Fruit fly (Drosophila melanogaster) whole organism, prepupa: ENCODE data around the gene Rtel1.

Experiments
- Blimp-1 ChIP-seq: fragments of 200-800 bp; sonication (Bioruptor generic); optimal IDR thresholded peaks from 3 replicates; lab custom pipeline; 2017; ENCODE audit warnings: missing biosample characterization, missing genetic modification characterization, mild to moderate bottlenecking, moderate library complexity, missing genetic modification reagents
- CG10631 ChIP-seq: fragments of 200-800 bp; sonication (Bioruptor generic); optimal IDR thresholded peaks from 2 replicates; lab custom pipeline; 2016; ENCODE audit warnings: missing biosample characterization, missing genetic modification characterization
- CG10669 ChIP-seq: fragments of 200-800 bp; sonication (Bioruptor generic); optimal IDR thresholded peaks from 3 replicates; lab custom pipeline; 2018; ENCODE audit warnings: missing biosample characterization, mild to moderate bottlenecking, missing genetic modification characterization, moderate library complexity
- CG11294 ChIP-seq: fragments of 200-800 bp; sonication (Bioruptor generic); IDR thresholded peaks from 2 replicates; pipeline ENCODE4 v1.3.6; 2022; ENCODE audit warnings: missing biosample characterization, missing genetic modification characterization
- CG11762 ChIP-seq: fragments of 200-800 bp; sonication (Bioruptor generic); optimal IDR thresholded peaks from 3 replicates; lab custom pipeline; 2016; ENCODE audit warnings: missing biosample characterization, missing genetic modification characterization; ENCODE audit not compliant: insufficient read depth
- CG11902 ChIP-seq: fragments of 200-800 bp; sonication (Bioruptor generic); optimal IDR thresholded peaks from 3 replicates; lab custom pipeline; 2016; ENCODE audit warnings: missing biosample characterization, missing genetic modification characterization
- CG15336 ChIP-seq: fragments of 200-800 bp; sonication (Bioruptor generic); IDR thresholded peaks from 2 replicates; pipeline ENCODE4 v1.3.6; 2022; ENCODE audit warnings: missing biosample characterization, missing genetic modification characterization
- CG16779 ChIP-seq: fragments of 200-800 bp; sonication (Bioruptor generic); optimal IDR thresholded peaks from 3 replicates; lab custom pipeline; 2017; ENCODE audit warnings: missing biosample characterization, mild to moderate bottlenecking, missing genetic modification characterization
- CG31627 ChIP-seq: fragments of 200-800 bp; sonication (Bioruptor generic); optimal IDR thresholded peaks from 3 replicates; lab custom pipeline; 2016; ENCODE audit warnings: missing biosample characterization, missing genetic modification characterization
- CG3919 ChIP-seq: fragments of 200-800 bp; sonication (Bioruptor generic); optimal IDR thresholded peaks from 3 replicates; lab custom pipeline; 2016; ENCODE audit warnings: missing biosample characterization, missing genetic modification characterization
- CG4318 ChIP-seq: fragments of 200-800 bp; sonication (Bioruptor generic); optimal IDR thresholded peaks from 3 replicates; lab custom pipeline; 2017; ENCODE audit warnings: missing biosample characterization, mild to moderate bottlenecking, missing genetic modification characterization
- CG6276 ChIP-seq: fragments of 200-800 bp; sonication (Bioruptor generic); optimal IDR thresholded peaks from 2 replicates; lab custom pipeline; 2017; ENCODE audit warnings: missing biosample characterization, mild to moderate bottlenecking, missing genetic modification characterization
- CG6792 ChIP-seq: fragments of 200-800 bp; sonication (Bioruptor generic); optimal IDR thresholded peaks from 3 replicates; lab custom pipeline; 2016; ENCODE audit warnings: missing biosample characterization, missing genetic modification characterization
- CG6808 ChIP-seq: fragments of 200-800 bp; sonication (Bioruptor generic); optimal IDR thresholded peaks from 3 replicates; lab custom pipeline; 2017; ENCODE audit warnings: missing biosample characterization, missing genetic modification characterization, mild to moderate bottlenecking, moderate library complexity, missing genetic modification reagents
- CG6854 ChIP-seq: fragments of 200-800 bp; sonication (Bioruptor generic); optimal IDR thresholded peaks from 2 replicates; lab custom pipeline; 2017; ENCODE audit warnings: missing biosample characterization, mild to moderate bottlenecking, missing genetic modification characterization
- CG7368 ChIP-seq: fragments of 200-800 bp; sonication (Bioruptor generic); optimal IDR thresholded peaks from 3 replicates; lab custom pipeline; 2016; ENCODE audit warnings: missing biosample characterization, missing genetic modification characterization
- CG8119 ChIP-seq: fragments of 200-800 bp; sonication (Bioruptor generic); IDR thresholded peaks from 3 replicates; pipeline ENCODE4 v1.3.6; 2022; ENCODE audit warnings: missing biosample characterization, missing genetic modification characterization
- CG8319 ChIP-seq: fragments of 200-800 bp; sonication (Bioruptor generic); optimal IDR thresholded peaks from 3 replicates; lab custom pipeline; 2016; ENCODE audit warnings: missing biosample characterization, missing genetic modification characterization
- CG8632 ChIP-seq: fragments of 200-800 bp; sonication (Bioruptor generic); optimal IDR thresholded peaks from 3 replicates; lab custom pipeline; 2016; ENCODE audit warnings: missing biosample characterization, missing genetic modification characterization
- CG9139 ChIP-seq: fragments of 200-800 bp; sonication (Bioruptor generic); optimal IDR thresholded peaks from 3 replicates; lab custom pipeline; 2017; ENCODE audit warnings: missing biosample characterization, mild to moderate bottlenecking, missing genetic modification characterization
- Eip78C ChIP-seq: fragments of 200-800 bp; sonication (Bioruptor generic); peaks from one replicate; lab custom pipeline; 2016; ENCODE audit warnings: missing biosample characterization, missing genetic modification characterization
- Ets21C ChIP-seq: fragments of 200-800 bp; sonication (Bioruptor generic); optimal IDR thresholded peaks from 3 replicates; lab custom pipeline; 2016; ENCODE audit warnings: missing biosample characterization, missing genetic modification characterization
- Ets96B ChIP-seq: fragments of 200-800 bp; optimal IDR thresholded peaks from 2 replicates; lab custom pipeline; 2019; ENCODE audit warnings: missing biosample characterization, mild to moderate bottlenecking, missing genetic modification characterization, moderate library complexity
- Gug ChIP-seq: fragments of 200-800 bp; sonication (Bioruptor generic); IDR thresholded peaks from 2 replicates; pipeline ENCODE4 v1.3.6; 2022; ENCODE audit warnings: missing biosample characterization, missing genetic modification characterization
- Hr38 ChIP-seq: sonication (Bioruptor generic); optimal IDR thresholded peaks from 2 replicates; lab custom pipeline; 2016; ENCODE audit warnings: missing biosample characterization, missing genetic modification characterization
- Hr39 ChIP-seq: fragments of 200-800 bp; sonication (Bioruptor generic); optimal IDR thresholded peaks from 2 replicates; lab custom pipeline; 2016; ENCODE audit warnings: missing biosample characterization, missing genetic modification characterization
- Hr4 ChIP-seq: fragments of 200-800 bp; sonication (Bioruptor generic); optimal IDR thresholded peaks from 3 replicates; lab custom pipeline; 2016; ENCODE audit warnings: missing biosample characterization, missing genetic modification characterization
- Lpt ChIP-seq: fragments of 200-800 bp; sonication (Bioruptor generic); optimal IDR thresholded peaks from 3 replicates; lab custom pipeline; 2016; ENCODE audit warnings: missing biosample characterization, missing genetic modification characterization
- Met ChIP-seq: fragments of 200-800 bp; sonication (Bioruptor generic); optimal IDR thresholded peaks from 3 replicates; lab custom pipeline; 2016; ENCODE audit warnings: missing biosample characterization, missing genetic modification characterization
- OdsH ChIP-seq: fragments of 200-800 bp; sonication (Bioruptor generic); optimal IDR thresholded peaks from 3 replicates; lab custom pipeline; 2016; ENCODE audit warnings: missing biosample characterization, missing genetic modification characterization
- Smox ChIP-seq: fragments of 200-800 bp; sonication (Bioruptor generic); optimal IDR thresholded peaks from 3 replicates; lab custom pipeline; 2016; ENCODE audit warnings: missing biosample characterization, missing genetic modification characterization
- Sox102F ChIP-seq: fragments of 200-800 bp; sonication (Bioruptor generic); optimal IDR thresholded peaks from 2 replicates; lab custom pipeline; 2016; ENCODE audit warnings: missing biosample characterization, mild to moderate bottlenecking, missing genetic modification characterization
- acj6 ChIP-seq: fragments of 200-800 bp; sonication (Bioruptor generic); optimal IDR thresholded peaks from 3 replicates; lab custom pipeline; 2016; ENCODE audit warnings: missing biosample characterization, missing genetic modification characterization
- cyc ChIP-seq: fragments of 200-800 bp; sonication (Bioruptor generic); optimal IDR thresholded peaks from 3 replicates; lab custom pipeline; 2016; ENCODE audit warnings: missing biosample characterization, missing genetic modification characterization
- dsx ChIP-seq: fragments of 200-800 bp; optimal IDR thresholded peaks from 3 replicates; lab custom pipeline; 2019; ENCODE audit warnings: missing biosample characterization, mild to moderate bottlenecking, missing genetic modification characterization, moderate library complexity; ENCODE audit not compliant: poor library complexity, severe bottlenecking
- eg ChIP-seq: fragments of 200-800 bp; sonication (Bioruptor generic); IDR thresholded peaks from 3 replicates; pipeline ENCODE4 v1.3.6; 2022; ENCODE audit warnings: missing biosample characterization, missing genetic modification characterization
- fd59A ChIP-seq: fragments of 200-800 bp; sonication (Bioruptor generic); optimal IDR thresholded peaks from 2 replicates; lab custom pipeline; 2017; ENCODE audit warnings: missing biosample characterization, mild to moderate bottlenecking, missing genetic modification characterization, missing genetic modification reagents
- fd85E ChIP-seq: fragments of 200-800 bp; sonication (Bioruptor generic); optimal IDR thresholded peaks from 3 replicates; lab custom pipeline; 2016; ENCODE audit warnings: missing biosample characterization, missing genetic modification characterization
- fkh ChIP-seq: fragments of 200-800 bp; sonication (Bioruptor generic); optimal IDR thresholded peaks from 3 replicates; lab custom pipeline; 2017; ENCODE audit warnings: missing biosample characterization, mild to moderate bottlenecking, missing genetic modification characterization, moderate library complexity
- net ChIP-seq: fragments of 200-800 bp; sonication (Bioruptor generic); optimal IDR thresholded peaks from 3 replicates; lab custom pipeline; 2016; ENCODE audit warnings: missing biosample characterization, missing genetic modification characterization
- salr ChIP-seq, 2 experiments: fragments of 200-800 bp; sonication (Bioruptor generic); optimal IDR thresholded peaks; 3 replicates each; lab custom pipeline; 2016 to 2018; ENCODE audit warnings: missing biosample characterization in 2 of 2, missing genetic modification characterization in 2 of 2, mild to moderate bottlenecking in 1 of 2
- spab ChIP-seq: fragments of 200-800 bp; sonication (Bioruptor generic); optimal IDR thresholded peaks from 2 replicates; lab custom pipeline; 2017; ENCODE audit warnings: missing biosample characterization, mild to moderate bottlenecking, missing genetic modification characterization, missing genetic modification reagents
- ss ChIP-seq, 2 experiments: fragments of 200-800 bp; sonication (Bioruptor generic); optimal IDR thresholded peaks; 2 replicates in 1 of 2; 3 replicates in 1 of 2; lab custom pipeline; 2017 to 2018; ENCODE audit warnings: mild to moderate bottlenecking in 2 of 2, missing biosample characterization in 2 of 2, missing genetic modification characterization in 2 of 2, moderate library complexity in 1 of 2
- svp ChIP-seq: fragments of 200-800 bp; sonication (Bioruptor generic); peaks from one replicate; lab custom pipeline; 2016; ENCODE audit warnings: missing biosample characterization, missing genetic modification characterization
- vri ChIP-seq: fragments of 200-800 bp; sonication (Bioruptor generic); optimal IDR thresholded peaks from 3 replicates; lab custom pipeline; 2016; ENCODE audit warnings: missing biosample characterization, mild to moderate bottlenecking, missing genetic modification characterization

Rtel1 gene

dm6 chrX:5698087-5698727, 49.3 kb upstream of the Rtel1 start, which contains the start of gene AdamTS-B (continued):
- peak; percentile 48 for TF ChIP-seq CG6854 (GFP tag; lab: Kevin White, UChicago)
- peak; percentile 77 for TF ChIP-seq Met (GFP tag; lab: Kevin White, UChicago)
- TF ChIP-seq CG9139 (GFP tag; lab: Kevin White, UChicago) = peak; percentile 56
- peak; percentile 16 for TF ChIP-seq CG8319 (GFP tag; lab: Kevin White, UChicago)
- peak; percentile 59 for TF ChIP-seq CG4318 (GFP tag; lab: Kevin White, UChicago)
- no peak for TF ChIP-seq Hr38 (GFP tag; lab: Kevin White, UChicago)
- TF ChIP-seq net (GFP tag; lab: Kevin White, UChicago) = peak; percentile 48
- TF ChIP-seq cyc (GFP tag; lab: Kevin White, UChicago) = peak; percentile 52
- TF ChIP-seq svp (GFP tag; lab: Kevin White, UChicago) = no peak
- TF ChIP-seq Hr4 (GFP tag; lab: Kevin White, UChicago) = peak; percentile 69
- peak; percentile 52 for TF ChIP-seq CG8632 (GFP tag; lab: Kevin White, UChicago)
- peak; percentile 60; the same call in 1 of the 2 replicates for TF ChIP-seq CG11294 (GFP tag; lab: Robert Waterston, UW)
- peak; percentile 28 for TF ChIP-seq Blimp-1 (GFP tag; lab: Kevin White, UChicago)
- peak; percentile 62 for TF ChIP-seq acj6 (GFP tag; lab: Kevin White, UChicago)
- TF ChIP-seq CG15336 (GFP tag; lab: Robert Waterston, UW) = peak; percentile 69
- no peak for TF ChIP-seq fkh (GFP tag; lab: Kevin White, UChicago)
- peak; percentile 69; the same call in 2 of the 3 replicates for TF ChIP-seq eg (GFP tag; lab: Robert Waterston, UW)

dm6 chrX:5699824-5700498, 47.6 kb upstream of the Rtel1 start:
- TF ChIP-seq CG8319 (GFP tag; lab: Kevin White, UChicago) (peak; percentile 21), CG16779 (tag; lab: Kevin White, UChicago) (peak; percentile 37), CG6792 (GFP tag; lab: Kevin White, UChicago) (peak; percentile 70), CG10669 (peak; percentile 64), Smox (GFP tag; lab: Kevin White, UChicago) (peak; percentile 63), salr (GFP tag; optimal IDR thresholded peaks at IDR 0.05; lab: Kevin White, UChicago) (peak; percentile 32 to 43), Eip78C (peak; percentile 93), Ets96B (peak; percentile 60), Blimp-1 (GFP tag; lab: Kevin White, UChicago) (no peak), CG31627 (peak; percentile 61), fkh (GFP tag; lab: Kevin White, UChicago) (no peak), CG4318 (GFP tag; lab: Kevin White, UChicago) (peak; percentile 53), Hr4 (GFP tag; lab: Kevin White, UChicago) (peak; percentile 75), Lpt (peak; percentile 53), OdsH (GFP tag; lab: Kevin White, UChicago) (peak; percentile 70), CG3919 (GFP tag; lab: Kevin White, UChicago) (peak; percentile 70), CG10631 (peak; percentile 60), CG8119 (peak; percentile 73), Sox102F (peak; percentile 61), cyc (GFP tag; lab: Kevin White, UChicago) (peak; percentile 62), CG11294 (GFP tag; lab: Robert Waterston, UW) (no peak), fd85E (GFP tag; lab: Kevin White, UChicago) (no peak), net (GFP tag; lab: Kevin White, UChicago) (peak; percentile 35), Ets21C (GFP tag; lab: Kevin White, UChicago) (peak; percentile 44), Hr39 (GFP tag; lab: Kevin White, UChicago) (peak; percentile 67), CG6808 (peak; percentile 44), Gug (GFP tag; lab: Robert Waterston, UW) (peak; percentile 57), CG11762 (GFP tag; lab: Kevin White, UChicago) (peak; percentile 41), svp (GFP tag; lab: Kevin White, UChicago) (peak; percentile 83), CG7368 (peak; percentile 48), dsx (peak; percentile 60), Met (GFP tag; lab: Kevin White, UChicago) (peak; percentile 73), ss (GFP tag; optimal IDR thresholded peaks at IDR 0.05; lab: Kevin White, UChicago) (peak; percentile 2 to 60), vri (GFP tag; lab: Kevin White, UChicago) (peak; percentile 56), fd59A (GFP tag; lab: Kevin White, UChicago) (peak; percentile 14), CG11902 (peak; percentile 24), spab (GFP tag; lab: Kevin White, UChicago) (peak; percentile 42), CG6276 (GFP tag; lab: Kevin White, UChicago) (peak; percentile 57)
